Worm (Caenorhabditis elegans): ENCODE data around the gene C32D5.12.
A peak's percentile ranks its signal among the peaks of the same experiment; 100 is the strongest.

C32D5.12 gene

ce11 chrII:6347341-6348118 lies 11.3 kb downstream of the C32D5.12 start, which contains the start of gene lgg-1 (continued):
- TF ChIP-seq ztf-3 (GFP tag; optimal IDR thresholded peaks at IDR 0.05) (peak; percentile 54), Y56A3A.18 (GFP tag; IDR thresholded peaks at IDR 0.05) (no peak), Y53G8AR.9 (GFP tag; conservative IDR thresholded peaks at IDR 0.05) (peak; percentile 43; the same call in 1 of the 2 replicates), egl-18 (GFP tag; IDR thresholded peaks at IDR 0.05) (0 out of 2 replicates have a peak, but pooled peaks have one; percentile 28), egl-44 (GFP tag; IDR thresholded peaks at IDR 0.05) (no peak; the same call in 1 of the 2 replicates), F23B12.7 (tag; optimal IDR thresholded peaks at IDR 0.05; ENCODE audit: insufficient read depth) (no peak), akir-1 (GFP tag; optimal IDR thresholded peaks at IDR 0.05) (no peak), D2030.7 (GFP tag; IDR thresholded peaks at IDR 0.05) (no peak), mel-28 (tag; optimal IDR thresholded peaks at IDR 0.05; ENCODE audit: borderline replicate concordance) (no peak), F55B11.4 (tag; optimal IDR thresholded peaks at IDR 0.05; ENCODE audit: borderline replicate concordance, insufficient read depth) (no peak), die-1 (tag; optimal IDR thresholded peaks at IDR 0.05) (no peak), nhr-120 (GFP tag; IDR thresholded peaks at IDR 0.05) (no peak), lir-1 (GFP tag; conservative IDR thresholded peaks at IDR 0.05) (0 out of 2 replicates have a peak, but pooled peaks have one; percentile 5), snpc-1.3 (tag; optimal IDR thresholded peaks at IDR 0.05; ENCODE audit: insufficient read depth) (no peak), tbx-9 (tag; optimal IDR thresholded peaks at IDR 0.05; ENCODE audit: borderline replicate concordance) (no peak), dpl-1 (GFP tag; optimal IDR thresholded peaks at IDR 0.05) (peak; percentile 40), ceh-40 (GFP tag; IDR thresholded peaks at IDR 0.05) (0 out of 2 replicates have a peak, but pooled peaks have one; percentile 16), C17E4.6 (GFP tag; IDR thresholded peaks at IDR 0.05) (no peak; the same call in 1 of the 2 replicates), sptf-2 (GFP tag; optimal IDR thresholded peaks at IDR 0.05) (no peak), ama-1 (optimal IDR thresholded peaks at IDR 0.05) (peak; percentile 98), ama-1 (GFP tag; optimal IDR thresholded peaks at IDR 0.05) (no peak), xnd-1 (tag; optimal IDR thresholded peaks at IDR 0.05) (no peak), rec-8 (tag; optimal IDR thresholded peaks at IDR 0.05) (no peak), rpc-1 (optimal IDR thresholded peaks at IDR 0.05) (no peak), rpc-1 (tag; optimal IDR thresholded peaks at IDR 0.05) (no peak), F33H1.4 (GFP tag; IDR thresholded peaks at IDR 0.05) (no peak), K12H6.12 (tag; optimal IDR thresholded peaks at IDR 0.05) (peak; percentile 68), somi-1 (GFP tag; optimal IDR thresholded peaks at IDR 0.05) (no peak), F49E8.2 (tag; optimal IDR thresholded peaks at IDR 0.05; ENCODE audit: insufficient read depth) (no peak), ets-4 (GFP tag; optimal IDR thresholded peaks at IDR 0.05) (no peak), pbrm-1 (GFP tag; IDR thresholded peaks at IDR 0.05) (peak; percentile 61), chd-7 (tag; optimal IDR thresholded peaks at IDR 0.05) (peak; percentile 81), sea-2 (GFP tag; IDR thresholded peaks at IDR 0.05) (no peak), F57A8.1 (GFP tag; optimal IDR thresholded peaks at IDR 0.05) (peak; percentile 0), lin-54 (GFP tag; optimal IDR thresholded peaks at IDR 0.05) (peak; percentile 48), ceh-58 (GFP tag; IDR thresholded peaks at IDR 0.05) (no peak), Y95B8A.8 (GFP tag; IDR thresholded peaks at IDR 0.05) (peak; percentile 72), F22D6.2 (tag; optimal IDR thresholded peaks at IDR 0.05) (no peak), him-1 (tag; optimal IDR thresholded peaks at IDR 0.05) (no peak), aptf-3 (GFP tag; IDR thresholded peaks at IDR 0.05) (no peak), B0261.1 (tag; optimal IDR thresholded peaks at IDR 0.05) (no peak), lin-26 (GFP tag; IDR thresholded peaks at IDR 0.05) (peak; percentile 56), ztf-22 (GFP tag; optimal IDR thresholded peaks at IDR 0.05) (no peak), efl-1 (GFP tag; optimal IDR thresholded peaks at IDR 0.05) (no peak), Y79H2A.3 (GFP tag; conservative IDR thresholded peaks at IDR 0.05) (0 out of 2 replicates have a peak, but pooled peaks have one; percentile 6), egrh-3 (GFP tag; IDR thresholded peaks at IDR 0.05) (peak; percentile 29; the same call in 1 of the 2 replicates), hmg-1.2 (GFP tag; IDR thresholded peaks at IDR 0.05) (peak; percentile 52)

Measured in whole organism, young adult.